Fruit fly (Drosophila melanogaster) whole organism, wandering third instar larva: ENCODE measurements around the gene CG16813.

ENCODE experiments used
- CrebA ChIP-seq: fragments of 200-800 bp; sonication (Bioruptor generic); optimal IDR thresholded peaks from 2 replicates; lab custom pipeline; 2016; ENCODE audit warnings: missing biosample characterization, mild to moderate bottlenecking, missing genetic modification characterization, borderline replicate concordance
- Dfd ChIP-seq: fragments of >200 bp; optimal IDR thresholded peaks from 2 replicates; lab custom pipeline; 2017; ENCODE audit warnings: missing biosample characterization, missing genetic modification characterization
- Hr83 ChIP-seq: fragments of 200-300 bp; sonication (Bioruptor generic); optimal IDR thresholded peaks from 2 replicates; lab custom pipeline; 2016; ENCODE audit warnings: missing biosample characterization, mild to moderate bottlenecking, missing genetic modification characterization, moderate library complexity; ENCODE audit not compliant: poor library complexity, severe bottlenecking
- Jra ChIP-seq: sonication (Bioruptor generic); optimal IDR thresholded peaks from 2 replicates; lab custom pipeline; 2016; ENCODE audit warnings: missing biosample characterization, missing genetic modification characterization
- Myc ChIP-seq: fragments of >200 bp; optimal IDR thresholded peaks from 2 replicates; lab custom pipeline; 2017
- OdsH ChIP-seq: fragments of 200-800 bp; sonication (Bioruptor generic); optimal IDR thresholded peaks from 2 replicates; lab custom pipeline; 2016; ENCODE audit warnings: missing biosample characterization, mild to moderate bottlenecking, missing genetic modification characterization
- br ChIP-seq: fragments of 200-800 bp; sonication (Bioruptor generic); optimal IDR thresholded peaks from 2 replicates; lab custom pipeline; 2016; ENCODE audit warnings: missing biosample characterization, missing genetic modification characterization
- fru ChIP-seq: fragments of 200-800 bp; sonication (Bioruptor generic); optimal IDR thresholded peaks from 3 replicates; lab custom pipeline; 2016; ENCODE audit warnings: missing biosample characterization, mild to moderate bottlenecking, missing genetic modification characterization
- h ChIP-seq: fragments of 200-800 bp; sonication (Bioruptor generic); optimal IDR thresholded peaks from 3 replicates; lab custom pipeline; 2016; ENCODE audit warnings: missing biosample characterization, mild to moderate bottlenecking, missing genetic modification characterization
- pan ChIP-seq: fragments of >200 bp; optimal IDR thresholded peaks from 2 replicates; lab custom pipeline; 2017
- rgr ChIP-seq: fragments of 200-800 bp; sonication (Bioruptor generic); optimal IDR thresholded peaks from 3 replicates; lab custom pipeline; 2016; ENCODE audit warnings: missing biosample characterization, mild to moderate bottlenecking, missing genetic modification characterization

- TF ChIP-seq rgr (GFP tag; lab: Kevin White, UChicago) = peak; percentile 21
- TF ChIP-seq OdsH (GFP tag; lab: Kevin White, UChicago) = peak; percentile 21
- no peak for TF ChIP-seq Dfd (GFP tag; lab: Kevin White, UChicago)
- TF ChIP-seq br (GFP tag; lab: Kevin White, UChicago) = peak; percentile 52
- TF ChIP-seq pan (lab: Kevin White, UChicago) = no peak
- TF ChIP-seq Hr83 (GFP tag; lab: Kevin White, UChicago) = peak; percentile 58
- TF ChIP-seq Jra (GFP tag; lab: Kevin White, UChicago) = no peak
- TF ChIP-seq Myc = no peak
- TF ChIP-seq fru (GFP tag; lab: Kevin White, UChicago) = peak; percentile 21
- TF ChIP-seq h (GFP tag; lab: Kevin White, UChicago) = peak; percentile 70
- no peak for TF ChIP-seq CrebA
Measured at dm6 chr2L:13205256-13205655, 22.1 kb upstream of the CG16813 start.
